Worm (Caenorhabditis elegans): ENCODE results near the gene hog-1.

- TF ChIP-seq lin-13 (tag; optimal IDR thresholded peaks at IDR 0.05) (no peak), pha-4 (tag; optimal IDR thresholded peaks at IDR 0.05) (no peak), ces-1 (GFP tag; optimal IDR thresholded peaks at IDR 0.05) (no peak), elt-1 (tag; optimal IDR thresholded peaks at IDR 0.05; ENCODE audit: borderline replicate concordance, insufficient read depth) (no peak), zip-8 (tag; optimal IDR thresholded peaks at IDR 0.05) (no peak), nhr-28 (tag; optimal IDR thresholded peaks at IDR 0.05) (no peak), ham-2 (GFP tag; optimal IDR thresholded peaks at IDR 0.05) (no peak), mab-5 (tag; optimal IDR thresholded peaks at IDR 0.05) (no peak), unc-62 (GFP tag; optimal IDR thresholded peaks at IDR 0.05) (no peak)
These were observed 37.0 kb downstream of the hog-1 start for ce11 chrX:5817078-5817477.
